Worm (Caenorhabditis elegans) whole organism, mixed stage, embryonic: ENCODE measurements around the gene mrps-11.

Experiments used
- elt-3 ChIP-seq: fragments of 150-350 bp; optimal IDR thresholded peaks from 2 replicates; lab custom pipeline; 2014; ENCODE audit warnings: missing biosample characterization, missing genetic modification characterization
- lin-13 ChIP-seq: fragments of 150-350 bp; optimal IDR thresholded peaks from 2 replicates; lab custom pipeline; 2014; ENCODE audit warnings: missing biosample characterization, missing genetic modification characterization
- lsy-2 ChIP-seq: fragments of 150-350 bp; optimal IDR thresholded peaks from 2 replicates; lab custom pipeline; 2014; ENCODE audit warnings: missing biosample characterization, missing genetic modification characterization
- pha-4 ChIP-seq: fragments of 150-350 bp; optimal IDR thresholded peaks from 2 replicates; lab custom pipeline; 2018; ENCODE audit warnings: missing biosample characterization, missing genetic modification reagents, missing genetic modification characterization
- snpc-4 ChIP-seq: fragments of 150-350 bp; optimal IDR thresholded peaks from 2 replicates; lab custom pipeline; 2014; ENCODE audit warnings: missing biosample characterization, missing genetic modification characterization
- ztf-11 ChIP-seq: fragments of 150-350 bp; optimal IDR thresholded peaks from 2 replicates; lab custom pipeline; 2014; ENCODE audit warnings: missing biosample characterization, missing genetic modification characterization

- no peak for TF ChIP-seq pha-4 (tag; lab: Kevin White, UChicago)
- TF ChIP-seq lsy-2 (tag; lab: Kevin White, UChicago) = no peak
- TF ChIP-seq ztf-11 (tag; lab: Kevin White, UChicago) = no peak
- TF ChIP-seq lin-13 (tag; lab: Kevin White, UChicago) = no peak
- TF ChIP-seq elt-3 (tag; lab: Kevin White, UChicago) = no peak
- TF ChIP-seq snpc-4 (tag; lab: Kevin White, UChicago) = no peak
Measured at ce11 chrV:12478990-12479389, 15.4 kb downstream of the mrps-11 start.
